Worm (Caenorhabditis elegans): ENCODE results near the gene srg-68.
A peak's percentile ranks its signal among the peaks of the same experiment; 100 is the strongest.

srg-68 gene

DNA sequence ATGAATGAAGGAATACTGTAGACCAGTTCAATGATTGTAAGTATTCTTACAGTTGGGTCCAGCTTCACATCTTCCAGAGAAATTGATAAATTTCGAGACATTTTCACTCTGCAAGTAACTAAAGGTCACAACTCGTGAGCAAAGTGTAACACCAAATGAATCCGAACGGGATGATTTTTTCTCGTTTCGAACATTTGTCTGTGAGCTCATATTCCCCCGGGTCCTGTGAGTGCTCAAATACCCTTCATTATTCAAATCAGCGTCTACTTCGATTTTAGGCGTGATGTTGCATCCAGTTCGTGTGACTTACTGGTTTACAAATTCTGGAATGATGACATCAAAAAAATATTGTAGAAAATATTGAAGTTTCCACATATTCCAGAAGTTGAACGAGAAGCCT lies at the start of gene srg-68:
Gene srg-68 (minus strand): TSS at position 101 of the 400 bp plus-strand sequence.
- TF ChIP-seq xbp-1 (tag; optimal IDR thresholded peaks at IDR 0.05) (no peak), nhr-28 (tag; optimal IDR thresholded peaks at IDR 0.05) (no peak), fkh-4 (tag; optimal IDR thresholded peaks at IDR 0.05; ENCODE audit: borderline replicate concordance) (no peak), irx-1 (tag; optimal IDR thresholded peaks at IDR 0.05) (no peak), nhr-12 (tag; optimal IDR thresholded peaks at IDR 0.05) (no peak), nhr-19 (GFP tag; conservative IDR thresholded peaks at IDR 0.05) (no peak), blmp-1 (tag; optimal IDR thresholded peaks at IDR 0.05) (no peak), nhr-84 (tag; optimal IDR thresholded peaks at IDR 0.05) (no peak), pax-3 (tag; optimal IDR thresholded peaks at IDR 0.05) (no peak), unc-98 (GFP tag; IDR thresholded peaks at IDR 0.05) (no peak), aly-2 (tag; optimal IDR thresholded peaks at IDR 0.05) (no peak), ceh-8 (GFP tag; optimal IDR thresholded peaks at IDR 0.05) (no peak), hlh-17 (GFP tag; optimal IDR thresholded peaks at IDR 0.05; ENCODE audit: borderline replicate concordance) (no peak), nhr-20 (tag; optimal IDR thresholded peaks at IDR 0.05) (no peak), ztf-11 (tag; optimal IDR thresholded peaks at IDR 0.05) (no peak), zip-4 (GFP tag; optimal IDR thresholded peaks at IDR 0.05) (no peak), efl-1 (optimal IDR thresholded peaks at IDR 0.05) (no peak), efl-1 (GFP tag; optimal IDR thresholded peaks at IDR 0.05 in 1 of 2) (no peak), fos-1 (tag; optimal IDR thresholded peaks at IDR 0.05) (no peak), dpl-1 (GFP tag; optimal IDR thresholded peaks at IDR 0.05) (no peak)

DNA sequence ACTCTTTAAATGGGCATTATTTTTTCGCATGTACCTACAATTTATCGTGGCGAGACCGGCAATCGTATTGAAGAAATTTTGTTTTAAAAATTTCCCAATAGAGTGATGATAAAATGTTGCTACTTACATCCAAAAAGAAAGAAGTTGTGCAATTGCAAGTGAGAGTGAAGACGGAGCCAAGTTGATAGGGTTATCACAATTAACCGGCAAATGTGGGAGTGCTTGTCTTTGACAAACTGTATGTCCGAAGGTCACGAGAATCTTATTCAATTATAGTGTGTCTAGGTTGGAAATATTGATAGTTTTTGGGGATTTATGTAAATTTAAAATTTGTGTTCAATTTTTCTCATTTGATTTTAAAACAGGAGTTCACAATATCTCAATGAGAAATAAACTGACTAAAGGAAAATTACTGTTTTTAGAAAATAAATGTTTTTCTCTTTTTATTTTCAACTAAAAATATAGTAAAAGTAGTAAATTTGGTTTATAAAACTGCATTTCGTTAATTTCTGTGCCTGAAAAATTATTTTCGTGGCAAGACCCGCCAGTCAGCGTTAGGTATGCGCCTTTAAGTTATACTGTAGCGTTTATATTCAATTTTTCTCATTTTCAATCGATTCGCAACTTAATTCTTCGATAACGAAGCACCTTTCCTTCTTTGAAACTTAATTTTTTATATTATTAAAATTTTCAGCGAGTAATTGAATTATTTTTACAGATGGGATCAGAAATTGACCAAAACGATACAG lies 48.6 kb upstream of the srg-68 start, which contains the start of the genes hpo-15 and mms-19:
Gene hpo-15 (minus strand): TSS at position 201 of the 749 bp plus-strand sequence.
Gene mms-19 (plus strand): TSS at position 719 of the 749 bp plus-strand sequence.
- TF ChIP-seq nhr-237 (tag; optimal IDR thresholded peaks at IDR 0.05) (no peak), fos-1 (tag; optimal IDR thresholded peaks at IDR 0.05) (no peak), lin-39 (tag; optimal IDR thresholded peaks at IDR 0.05) (no peak), ztf-11 (tag; optimal IDR thresholded peaks at IDR 0.05) (no peak), nhr-84 (tag; optimal IDR thresholded peaks at IDR 0.05) (no peak), unc-130 (tag; optimal IDR thresholded peaks at IDR 0.05) (no peak), ama-1 (optimal IDR thresholded peaks at IDR 0.05) (no peak), nhr-85 (tag) (no peak), efl-1 (optimal IDR thresholded peaks at IDR 0.05) (no peak), efl-1 (GFP tag; optimal IDR thresholded peaks at IDR 0.05 in 1 of 2) (peak in 1 of 2 experiments; percentile 49), sup-37 (GFP tag; optimal IDR thresholded peaks at IDR 0.05) (no peak), lin-14 (GFP tag; optimal IDR thresholded peaks at IDR 0.05) (no peak), ceh-90 (tag; optimal IDR thresholded peaks at IDR 0.05) (no peak), jun-1 (tag; optimal IDR thresholded peaks at IDR 0.05) (no peak), nhr-77 (tag; optimal IDR thresholded peaks at IDR 0.05) (no peak), elt-2 (tag; optimal IDR thresholded peaks at IDR 0.05) (peak; percentile 46), nhr-20 (tag; optimal IDR thresholded peaks at IDR 0.05) (no peak), F16B12.6 (tag; optimal IDR thresholded peaks at IDR 0.05) (no peak), tbx-2 (tag; optimal IDR thresholded peaks at IDR 0.05) (no peak), nhr-12 (tag; optimal IDR thresholded peaks at IDR 0.05) (no peak), lsy-2 (tag; optimal IDR thresholded peaks at IDR 0.05) (no peak), swsn-7 (tag; optimal IDR thresholded peaks at IDR 0.05) (no peak), pax-3 (tag; optimal IDR thresholded peaks at IDR 0.05) (no peak), lin-35 (GFP tag; optimal IDR thresholded peaks at IDR 0.05) (peak in 1 of 2 experiments; percentile 1), unc-98 (GFP tag; IDR thresholded peaks at IDR 0.05) (no peak)

DNA sequence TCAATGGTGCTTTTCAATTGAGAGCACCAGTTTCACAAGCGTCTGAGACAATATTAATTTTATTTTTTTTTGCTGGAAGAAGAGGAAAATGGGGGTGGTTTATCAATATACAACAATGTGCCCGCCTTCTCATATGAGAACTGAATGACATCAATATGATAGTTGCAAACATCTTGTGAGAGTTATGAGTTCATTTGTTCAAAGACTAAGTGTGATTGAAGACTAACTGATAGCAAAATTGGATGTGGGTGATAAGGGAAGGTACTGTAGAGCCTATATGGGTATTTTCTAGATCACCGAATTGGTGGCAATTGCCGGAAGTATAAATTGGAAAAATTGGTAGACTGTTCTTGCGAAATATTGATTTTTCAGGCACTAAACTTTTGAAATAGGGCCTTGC lies 47.3 kb upstream of the srg-68 start:
- TF ChIP-seq elt-3 (tag; optimal IDR thresholded peaks at IDR 0.05) (no peak), nhr-28 (tag; optimal IDR thresholded peaks at IDR 0.05) (no peak), lin-35 (GFP tag; optimal IDR thresholded peaks at IDR 0.05) (peak in 1 of 2 experiments; percentile 0), pqm-1 (tag; optimal IDR thresholded peaks at IDR 0.05) (peak; percentile 75), alr-1 (tag; optimal IDR thresholded peaks at IDR 0.05; ENCODE audit: borderline replicate concordance) (no peak), elt-2 (tag; optimal IDR thresholded peaks at IDR 0.05) (peak; percentile 80), hlh-4 (tag; optimal IDR thresholded peaks at IDR 0.05) (no peak), nhr-12 (tag; optimal IDR thresholded peaks at IDR 0.05) (no peak), fkh-4 (tag; optimal IDR thresholded peaks at IDR 0.05; ENCODE audit: borderline replicate concordance) (no peak)
